Fruit fly (Drosophila melanogaster) whole organism, embryonic: ENCODE data around the gene RpL27A.

Experiments
- Ada2b ChIP-seq: fragments of 200-800 bp; sonication (Bioruptor generic); IDR thresholded peaks from 2 replicates; pipeline ENCODE4 v1.3.6; 2022; ENCODE audit warnings: missing biosample characterization, missing genetic modification characterization
- Awh ChIP-seq: fragments of 200-800 bp; sonication (Bioruptor generic); IDR thresholded peaks from 2 replicates; pipeline ENCODE4, ENCODE4 v1.3.6; 2022; ENCODE audit warnings: missing biosample characterization, missing genetic modification characterization
- CG10366 ChIP-seq: fragments of 200-800 bp; sonication (Bioruptor generic); IDR thresholded peaks from 2 replicates; pipeline ENCODE4 v1.3.6; 2022; ENCODE audit warnings: missing biosample characterization, missing genetic modification characterization
- CG10543 ChIP-seq: fragments of 200-800 bp; sonication (Bioruptor generic); optimal IDR thresholded peaks from 3 replicates; lab custom pipeline; 2017; ENCODE audit warnings: missing biosample characterization, mild to moderate bottlenecking, missing genetic modification characterization, moderate library complexity
- CG12236 ChIP-seq: fragments of 200-800 bp; sonication (Bioruptor generic); optimal IDR thresholded peaks from 2 replicates; lab custom pipeline; 2016; ENCODE audit warnings: missing biosample characterization, missing genetic modification characterization
- CG14014 ChIP-seq: fragments of 200-800 bp; sonication (Bioruptor generic); IDR thresholded peaks from 2 replicates; pipeline ENCODE4 v1.3.6; 2022; ENCODE audit warnings: missing biosample characterization, missing genetic modification characterization
- CG17359 ChIP-seq: fragments of 200-800 bp; sonication (Bioruptor generic); optimal IDR thresholded peaks from 3 replicates; lab custom pipeline; 2018; ENCODE audit warnings: missing biosample characterization, mild to moderate bottlenecking, missing genetic modification characterization, moderate library complexity
- CG17802 ChIP-seq: fragments of 200-800 bp; sonication (Bioruptor generic); optimal IDR thresholded peaks from 2 replicates; lab custom pipeline; 2018; ENCODE audit warnings: missing biosample characterization, mild to moderate bottlenecking, missing genetic modification characterization, moderate library complexity
- CG18599 ChIP-seq: fragments of 200-800 bp; sonication (Bioruptor generic); optimal IDR thresholded peaks from 3 replicates; lab custom pipeline; 2017; ENCODE audit warnings: missing biosample characterization, missing genetic modification characterization, mild to moderate bottlenecking, moderate library complexity, missing genetic modification reagents
- CG3163 ChIP-seq: fragments of 200-800 bp; sonication (Bioruptor generic); optimal IDR thresholded peaks from 3 replicates; lab custom pipeline; 2016; ENCODE audit warnings: missing biosample characterization, missing genetic modification characterization
- CG32767 ChIP-seq: fragments of 200-800 bp; sonication (Bioruptor generic); IDR thresholded peaks from 2 replicates; pipeline ENCODE4 v1.3.6; 2022; ENCODE audit warnings: missing biosample characterization, missing genetic modification characterization
- CG4282 ChIP-seq: fragments of 200-800 bp; sonication (Bioruptor generic); optimal IDR thresholded peaks from 2 replicates; lab custom pipeline; 2016; ENCODE audit warnings: missing biosample characterization, missing genetic modification characterization
- CG6765 ChIP-seq: fragments of 200-800 bp; sonication (Bioruptor generic); optimal IDR thresholded peaks from 3 replicates; lab custom pipeline; 2017; ENCODE audit warnings: missing biosample characterization, mild to moderate bottlenecking, missing genetic modification characterization
- CG7987 ChIP-seq: fragments of 200-800 bp; sonication (Bioruptor generic); optimal IDR thresholded peaks from 2 replicates; lab custom pipeline; 2018; ENCODE audit warnings: missing biosample characterization, mild to moderate bottlenecking, missing genetic modification characterization, moderate library complexity
- CG8924 ChIP-seq: fragments of 200-800 bp; optimal IDR thresholded peaks from 3 replicates; lab custom pipeline; 2019; ENCODE audit warnings: missing biosample characterization, mild to moderate bottlenecking, missing genetic modification characterization, moderate library complexity
- CG8944 ChIP-seq: fragments of 200-800 bp; sonication (Bioruptor generic); optimal IDR thresholded peaks from 3 replicates; lab custom pipeline; 2016; ENCODE audit warnings: missing biosample characterization, missing genetic modification characterization
- Dek ChIP-seq: fragments of 200-800 bp; sonication (Bioruptor generic); optimal IDR thresholded peaks from 3 replicates; lab custom pipeline; 2019; ENCODE audit warnings: missing biosample characterization, mild to moderate bottlenecking, missing genetic modification characterization, moderate library complexity
- Elba2 ChIP-seq: fragments of 200-800 bp; sonication (Bioruptor generic); optimal IDR thresholded peaks from 3 replicates; lab custom pipeline; 2016; ENCODE audit warnings: missing biosample characterization, missing genetic modification characterization
- Fer2 ChIP-seq: fragments of 200-800 bp; sonication (Bioruptor generic); optimal IDR thresholded peaks from 2 replicates; lab custom pipeline; 2018; ENCODE audit warnings: missing biosample characterization, mild to moderate bottlenecking, missing genetic modification characterization, moderate library complexity
- HLH4C ChIP-seq: fragments of 200-800 bp; sonication (Bioruptor generic); IDR thresholded peaks from 3 replicates; pipeline ENCODE4 v1.3.6; 2022; ENCODE audit warnings: missing biosample characterization, missing genetic modification characterization; ENCODE audit not compliant: partially characterized antibody
- Hmr ChIP-seq: fragments of 200-800 bp; sonication (Bioruptor generic); optimal IDR thresholded peaks from 3 replicates; lab custom pipeline; 2017; ENCODE audit warnings: mild to moderate bottlenecking, missing biosample characterization, missing genetic modification reagents, missing genetic modification characterization
- Mes4 ChIP-seq: fragments of 200-800 bp; sonication (Bioruptor generic); optimal IDR thresholded peaks from 2 replicates; lab custom pipeline; 2016; ENCODE audit warnings: missing biosample characterization, missing genetic modification characterization
- Sox102F ChIP-seq: fragments of 200-800 bp; sonication (Bioruptor generic); optimal IDR thresholded peaks from 2 replicates; lab custom pipeline; 2018; ENCODE audit warnings: missing biosample characterization, mild to moderate bottlenecking, missing genetic modification characterization, moderate library complexity
- Usf ChIP-seq: fragments of 200-800 bp; sonication (Bioruptor generic); optimal IDR thresholded peaks from 2 replicates; lab custom pipeline; 2017; ENCODE audit warnings: missing genotype, missing biosample characterization, missing genetic modification characterization
- ato ChIP-seq: fragments of 200-800 bp; sonication (Bioruptor generic); IDR thresholded peaks from 2 replicates; pipeline ENCODE4 v1.3.6; 2022; ENCODE audit warnings: missing biosample characterization, missing genetic modification characterization; ENCODE audit not compliant: partially characterized antibody
- bowl ChIP-seq: fragments of 200-800 bp; sonication (Bioruptor generic); IDR thresholded peaks from 2 replicates; pipeline ENCODE4 v1.3.6; 2022; ENCODE audit warnings: missing biosample characterization, missing genetic modification characterization
- br ChIP-seq: fragments of >200 bp; optimal IDR thresholded peaks from 2 replicates; lab custom pipeline; 2017
- bsh ChIP-seq, 2 experiments: fragments of 200-800 bp; sonication (Bioruptor generic); optimal IDR thresholded peaks; 2 replicates each; lab custom pipeline; 2017 to 2018; ENCODE audit warnings: mild to moderate bottlenecking in 2 of 2, missing biosample characterization in 2 of 2, missing genetic modification characterization in 2 of 2, moderate library complexity in 1 of 2
- dm ChIP-seq: fragments of 200-800 bp; sonication (Bioruptor generic); optimal IDR thresholded peaks from 3 replicates; lab custom pipeline; 2016; ENCODE audit warnings: missing biosample characterization, missing genetic modification characterization
- fu2 ChIP-seq: fragments of 200-800 bp; sonication (Bioruptor generic); optimal IDR thresholded peaks from 2 replicates; lab custom pipeline; 2016; ENCODE audit warnings: missing biosample characterization, missing genetic modification characterization
- gem ChIP-seq: fragments of 200-800 bp; sonication (Bioruptor generic); optimal IDR thresholded peaks from 2 replicates; lab custom pipeline; 2019; ENCODE audit warnings: missing biosample characterization, mild to moderate bottlenecking, missing genetic modification characterization, moderate library complexity
- gsb ChIP-seq: fragments of 200-800 bp; sonication (Bioruptor generic); IDR thresholded peaks from 2 replicates; pipeline ENCODE4 v1.3.6; 2022; ENCODE audit warnings: missing biosample characterization, missing genetic modification characterization
- hb ChIP-seq: fragments of 200-800 bp; sonication (Bioruptor generic); IDR thresholded peaks from 3 replicates; pipeline ENCODE4 v1.3.6; 2022; ENCODE audit warnings: missing biosample characterization, missing genetic modification characterization; ENCODE audit not compliant: partially characterized antibody
- insv ChIP-seq, 2 experiments: fragments of 200-800 bp; sonication (Bioruptor generic); optimal IDR thresholded peaks; 3 replicates each; lab custom pipeline; 2016 to 2018; ENCODE audit warnings: missing biosample characterization in 2 of 2, missing genetic modification characterization in 2 of 2
- lab ChIP-seq: fragments of 200-800 bp; sonication (Bioruptor generic); optimal IDR thresholded peaks from 3 replicates; lab custom pipeline; 2017; ENCODE audit warnings: missing biosample characterization, missing genetic modification characterization, mild to moderate bottlenecking, moderate library complexity, missing genetic modification reagents
- lov ChIP-seq, 2 experiments: fragments of 200-800 bp in 1 of 2; fragments of >200 bp in 1 of 2; sonication (Bioruptor generic) in 1 of 2; IDR thresholded peaks in 1 of 2; optimal IDR thresholded peaks in 1 of 2; 2 replicates in 1 of 2; 3 replicates in 1 of 2; pipeline versions ENCODE4 v1.3.6 to Lab custom; 2017 to 2022; ENCODE audit warnings: missing biosample characterization in 1 of 2, missing genetic modification characterization in 1 of 2
- luna ChIP-seq: fragments of 200-800 bp; sonication (Bioruptor generic); optimal IDR thresholded peaks from 2 replicates; lab custom pipeline; 2016; ENCODE audit warnings: missing biosample characterization, missing genetic modification characterization
- pho ChIP-seq: fragments of 200-800 bp; sonication (Bioruptor generic); optimal IDR thresholded peaks from 2 replicates; lab custom pipeline; 2016; ENCODE audit warnings: missing biosample characterization, missing genetic modification characterization
- phol ChIP-seq: fragments of 200-800 bp; sonication (Bioruptor generic); optimal IDR thresholded peaks from 3 replicates; lab custom pipeline; 2018; ENCODE audit warnings: missing biosample characterization, mild to moderate bottlenecking, missing genetic modification characterization, moderate library complexity
- prd ChIP-seq, 3 experiments: fragments of >200 bp in 2 of 3; fragments of 200-800 bp in 1 of 3; sonication (Bioruptor generic) in 1 of 3; optimal IDR thresholded peaks in 2 of 3; IDR thresholded peaks in 1 of 3; 2 replicates in 2 of 3; 3 replicates in 1 of 3; pipeline versions ENCODE4 v1.3.6 to Lab custom; 2017 to 2022; ENCODE audit warnings: missing biosample characterization in 1 of 3, missing genetic modification characterization in 1 of 3
- repo ChIP-seq: fragments of 200-800 bp; sonication (Bioruptor generic); optimal IDR thresholded peaks from 2 replicates; lab custom pipeline; 2016; ENCODE audit warnings: missing biosample characterization, missing genetic modification characterization
- salm ChIP-seq: fragments of 200-800 bp; sonication (Bioruptor generic); optimal IDR thresholded peaks from 2 replicates; lab custom pipeline; 2018; ENCODE audit warnings: missing biosample characterization, mild to moderate bottlenecking, missing genetic modification characterization
- sens ChIP-seq: fragments of 200-800 bp; sonication (Bioruptor generic); peaks from one replicate; lab custom pipeline; 2016; ENCODE audit warnings: missing biosample characterization, missing genetic modification characterization
- sisA ChIP-seq: fragments of 200-800 bp; sonication (Bioruptor generic); IDR thresholded peaks from 2 replicates; pipeline ENCODE4 v1.3.6; 2022; ENCODE audit warnings: missing biosample characterization, missing genetic modification characterization
- so ChIP-seq: fragments of 200-800 bp; sonication (Bioruptor generic); IDR thresholded peaks from 3 replicates; pipeline ENCODE4 v1.3.6; 2022; ENCODE audit warnings: missing biosample characterization, missing genetic modification characterization
- sug ChIP-seq: fragments of 200-800 bp; optimal IDR thresholded peaks from 2 replicates; lab custom pipeline; 2019; ENCODE audit warnings: missing biosample characterization, mild to moderate bottlenecking, missing genetic modification characterization, moderate library complexity
- tap ChIP-seq: fragments of 200-800 bp; optimal IDR thresholded peaks from 3 replicates; lab custom pipeline; 2019; ENCODE audit warnings: missing biosample characterization, mild to moderate bottlenecking, missing genetic modification characterization, moderate library complexity
- tna ChIP-seq: fragments of 200-800 bp; sonication (Bioruptor generic); IDR thresholded peaks from 2 replicates; pipeline ENCODE4 v1.3.6; 2022; ENCODE audit warnings: missing biosample characterization, missing genetic modification characterization; ENCODE audit not compliant: partially characterized antibody
- unpg ChIP-seq: fragments of 200-800 bp; sonication (Bioruptor generic); optimal IDR thresholded peaks from 3 replicates; lab custom pipeline; 2018; ENCODE audit warnings: missing biosample characterization, mild to moderate bottlenecking, missing genetic modification characterization, moderate library complexity

The RpL27A gene

dm6 chr2L:4422154-4422553 lies 36.0 kb downstream of the RpL27A start (continued):
- no peak for TF ChIP-seq insv (GFP tag; optimal IDR thresholded peaks at IDR 0.05; lab: Kevin White, UChicago)
- TF ChIP-seq phol (tag; lab: Kevin White, UChicago) = no peak
- peak; percentile 19; the same call in 1 of the 2 replicates for TF ChIP-seq Ada2b
- TF ChIP-seq sug (tag; lab: Kevin White, UChicago) = no peak
- no peak for TF ChIP-seq CG3163 (GFP tag; lab: Kevin White, UChicago)
- no peak for TF ChIP-seq hb
- TF ChIP-seq CG17359 (tag; lab: Kevin White, UChicago) = no peak
- 0 out of 2 replicates have a peak, but pooled peaks have one; percentile 24 for TF ChIP-seq gsb (GFP tag; lab: Robert Waterston, UW)
- TF ChIP-seq lab (GFP tag; lab: Kevin White, UChicago) = peak; percentile 41
- TF ChIP-seq tap (tag; lab: Kevin White, UChicago) = no peak
- TF ChIP-seq Mes4 (GFP tag; lab: Kevin White, UChicago) = no peak
- no peak for TF ChIP-seq CG32767 (GFP tag; lab: Robert Waterston, UW)
- TF ChIP-seq CG18599 (GFP tag; lab: Kevin White, UChicago) = peak; percentile 49
- peak; percentile 10 for TF ChIP-seq gem
- peak; percentile 3 for TF ChIP-seq sens

- TF ChIP-seq CG12236 (GFP tag; lab: Kevin White, UChicago) (no peak), CG8944 (GFP tag; lab: Kevin White, UChicago) (no peak), hb (peak; percentile 50; the same call in 1 of the 3 replicates), so (GFP tag; lab: Robert Waterston, UW) (no peak), Sox102F (no peak), HLH4C (GFP tag; lab: Robert Waterston, UW) (peak; percentile 68), prd (optimal IDR thresholded peaks at IDR 0.05; lab: Kevin White, UChicago) (no peak), prd (GFP tag; IDR thresholded peaks at IDR 0.05; lab: Robert Waterston, UW) (no peak), unpg (no peak), CG14014 (GFP tag; lab: Robert Waterston, UW) (no peak), Fer2 (no peak), Hmr (GFP tag; lab: Kevin White, UChicago) (no peak), CG6765 (GFP tag; lab: Kevin White, UChicago) (no peak), fu2 (GFP tag; lab: Kevin White, UChicago) (no peak), Elba2 (GFP tag; lab: Kevin White, UChicago) (no peak), lab (GFP tag; lab: Kevin White, UChicago) (no peak), CG17802 (no peak), br (lab: Kevin White, UChicago) (no peak), bsh (GFP tag; optimal IDR thresholded peaks at IDR 0.05; lab: Kevin White, UChicago) (no peak), tna (GFP tag; lab: Robert Waterston, UW) (peak; percentile 21; the same call in 1 of the 2 replicates), CG10543 (no peak), pho (GFP tag; lab: Kevin White, UChicago) (no peak), Dek (tag; lab: Kevin White, UChicago) (no peak), ato (GFP tag; lab: Robert Waterston, UW) (peak; percentile 37; the same call in 1 of the 2 replicates), CG8924 (tag; lab: Kevin White, UChicago) (no peak), salm (no peak), repo (no peak), dm (no peak), Usf (GFP tag; lab: Kevin White, UChicago) (no peak), Awh (no peak), luna (no peak), CG10366 (no peak), sisA (GFP tag; lab: Robert Waterston, UW) (no peak), CG4282 (GFP tag; lab: Kevin White, UChicago) (no peak), lov (optimal IDR thresholded peaks at IDR 0.05; lab: Kevin White, UChicago) (no peak), lov (GFP tag; IDR thresholded peaks at IDR 0.05; lab: Robert Waterston, UW) (no peak), CG7987 (GFP tag; lab: Kevin White, UChicago) (no peak), bowl (no peak)
Observed at dm6 chr2L:4418819-4419218, 39.3 kb downstream of the RpL27A start.
